Worm (Caenorhabditis elegans) whole organism, L1 larva: Measurements from ENCODE around the gene gcy-9.

Experiments
- irx-1 ChIP-seq: sonication (generic microtip); optimal IDR thresholded peaks from 2 replicates; lab custom pipeline; 2016; ENCODE audit warnings: missing genetic modification characterization, missing compliant biosample characterization
- lsy-2 ChIP-seq, 2 experiments: fragments of 150-350 bp; optimal IDR thresholded peaks; 2 replicates each; lab custom pipeline; 2014; ENCODE audit warnings: missing biosample characterization in 2 of 2, missing genetic modification characterization in 2 of 2
- nhr-12 ChIP-seq: sonication (generic microtip); optimal IDR thresholded peaks from 2 replicates; lab custom pipeline; 2017; ENCODE audit warnings: missing biosample characterization, missing genetic modification characterization
- nhr-237 ChIP-seq: fragments of 150-350 bp; optimal IDR thresholded peaks from 2 replicates; lab custom pipeline; 2014; ENCODE audit warnings: missing biosample characterization, missing genetic modification characterization
- rnt-1 ChIP-seq: sonication (generic microtip); optimal IDR thresholded peaks from 2 replicates; lab custom pipeline; 2016; ENCODE audit warnings: mild to moderate bottlenecking, missing genetic modification characterization, moderate library complexity, missing compliant biosample characterization
- unc-62 ChIP-seq: fragments of 150-350 bp; optimal IDR thresholded peaks from 2 replicates; lab custom pipeline; 2014; ENCODE audit warnings: missing biosample characterization, missing genetic modification reagents, missing genetic modification characterization
- zag-1 ChIP-seq: fragments of 150-350 bp; optimal IDR thresholded peaks from 2 replicates; lab custom pipeline; 2014; ENCODE audit warnings: missing biosample characterization, missing genetic modification characterization

ce11 chrX:11344899-11345298 lies 7.2 kb upstream of the gcy-9 start:
- TF ChIP-seq lsy-2 (tag; optimal IDR thresholded peaks at IDR 0.05; lab: Kevin White, UChicago) (no peak), zag-1 (tag; lab: Kevin White, UChicago) (no peak), irx-1 (tag; lab: Kevin White, UChicago) (no peak), unc-62 (GFP tag; lab: Kevin White, UChicago) (no peak), nhr-237 (tag; lab: Kevin White, UChicago) (no peak), nhr-12 (tag; lab: Kevin White, UChicago) (no peak), rnt-1 (tag; lab: Kevin White, UChicago) (peak; percentile 47)
